Fruit fly (Drosophila melanogaster): ENCODE measurements around the gene AIF.

Gene AIF

DNA sequence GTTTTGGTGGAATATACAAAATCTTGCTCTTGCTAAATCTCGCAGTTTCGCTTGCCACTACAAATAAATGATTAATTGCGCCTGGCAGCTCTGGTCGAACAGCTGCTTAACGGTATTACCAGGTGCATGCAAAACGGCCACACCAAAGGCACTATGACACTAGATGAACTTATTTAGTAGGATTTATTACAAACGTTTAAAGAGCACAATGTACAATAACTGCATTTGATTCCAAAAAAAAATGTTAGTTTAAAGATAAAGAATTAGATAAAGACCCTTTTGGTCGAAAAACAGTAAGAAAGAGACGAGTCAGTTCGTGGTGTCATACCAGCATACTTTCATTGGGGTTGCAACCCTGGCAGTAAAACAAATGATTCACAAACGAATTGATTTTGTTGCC lies 4.3 kb upstream of the AIF start, which contains the start of the genes CG11723 and Tbcd (continued):
- no peak for TF ChIP-seq sug (tag; optimal IDR thresholded peaks at IDR 0.05)
- peak; percentile 91 for TF ChIP-seq unpg (GFP tag; optimal IDR thresholded peaks at IDR 0.05)
- peak; percentile 88 for TF ChIP-seq CG1602 (GFP tag; optimal IDR thresholded peaks at IDR 0.05)
- TF ChIP-seq CG15269 (tag; optimal IDR thresholded peaks at IDR 0.05), result no peak
- TF ChIP-seq ken (GFP tag; IDR thresholded peaks at IDR 0.05), result peak; percentile 93
- TF ChIP-seq CG8359 (GFP tag; optimal IDR thresholded peaks at IDR 0.05; ENCODE audit: borderline replicate concordance), result peak; percentile 48
- peak; percentile 85 for TF ChIP-seq aop (GFP tag; IDR thresholded peaks at IDR 0.05)
- peak; percentile 93 for TF ChIP-seq HLH3B (GFP tag; IDR thresholded peaks at IDR 0.05)
- TF ChIP-seq CkIIα-i1 (GFP tag; IDR thresholded peaks at IDR 0.05), result peak; percentile 18; the same call in 1 of the 2 replicates
- peak; percentile 41; the same call in 1 of the 2 replicates for TF ChIP-seq Lim3 (GFP tag; IDR thresholded peaks at IDR 0.05)
- peak; percentile 95 for TF ChIP-seq CG18764 (GFP tag; optimal IDR thresholded peaks at IDR 0.05)
- TF ChIP-seq ro (GFP tag; IDR thresholded peaks at IDR 0.05), result peak; percentile 83
- TF ChIP-seq Awh (GFP tag; IDR thresholded peaks at IDR 0.05), result peak; percentile 93
- TF ChIP-seq gfzf (GFP tag; optimal IDR thresholded peaks at IDR 0.05), result peak; percentile 83
- TF ChIP-seq CG15479 (GFP tag; optimal IDR thresholded peaks at IDR 0.05), result no peak
- TF ChIP-seq CG4707 (GFP tag; optimal IDR thresholded peaks at IDR 0.05), result peak; percentile 33
- peak in 1 of 3 experiments; percentile 56 for TF ChIP-seq Stat92E (GFP tag; optimal IDR thresholded peaks at IDR 0.05)
- TF ChIP-seq Camta (GFP tag; optimal IDR thresholded peaks at IDR 0.05), result peak; percentile 77
- TF ChIP-seq BtbVII (GFP tag; optimal IDR thresholded peaks at IDR 0.05), result no peak
- TF ChIP-seq pho (GFP tag; optimal IDR thresholded peaks at IDR 0.05), result peak; percentile 87
- peak; percentile 79 for TF ChIP-seq Max (GFP tag; optimal IDR thresholded peaks at IDR 0.05)
- TF ChIP-seq prd (optimal IDR thresholded peaks at IDR 0.05), result no peak
- peak; percentile 94 for TF ChIP-seq prd (GFP tag; IDR thresholded peaks at IDR 0.05)
- TF ChIP-seq dpn (GFP tag; optimal IDR thresholded peaks at IDR 0.05), result peak; percentile 88
- TF ChIP-seq CG7556 (GFP tag; optimal IDR thresholded peaks at IDR 0.05), result peak; percentile 82
- TF ChIP-seq ftz-f1 (GFP tag; optimal IDR thresholded peaks at IDR 0.05), result peak; percentile 12
- TF ChIP-seq CG10147 (GFP tag; optimal IDR thresholded peaks at IDR 0.05), result no peak
- TF ChIP-seq CG6175 (GFP tag; IDR thresholded peaks at IDR 0.05), result peak; percentile 76; the same call in 2 of the 3 replicates
- TF ChIP-seq CG6254 (GFP tag; optimal IDR thresholded peaks at IDR 0.05), result peak; percentile 68
- TF ChIP-seq gt (GFP tag; IDR thresholded peaks at IDR 0.05), result peak; percentile 75
- peak; percentile 71 for TF ChIP-seq Taf1 (GFP tag; IDR thresholded peaks at IDR 0.05)
- TF ChIP-seq Dbx (GFP tag; IDR thresholded peaks at IDR 0.05), result peak; percentile 87
- peak; percentile 65 for TF ChIP-seq pzg (GFP tag; optimal IDR thresholded peaks at IDR 0.05)
- no peak for TF ChIP-seq CG1529 (GFP tag; optimal IDR thresholded peaks at IDR 0.05)
- no peak for TF ChIP-seq scrt (GFP tag; optimal IDR thresholded peaks at IDR 0.05)
- peak; percentile 68 for TF ChIP-seq CG6854 (GFP tag; optimal IDR thresholded peaks at IDR 0.05)
- peak; percentile 87; the same call in 2 of the 3 replicates for TF ChIP-seq CG2199 (GFP tag; IDR thresholded peaks at IDR 0.05)
- TF ChIP-seq CG7839 (tag; optimal IDR thresholded peaks at IDR 0.05), result no peak
- TF ChIP-seq Deaf1 (tag; optimal IDR thresholded peaks at IDR 0.05), result no peak
- no peak for TF ChIP-seq CG8478 (optimal IDR thresholded peaks at IDR 0.05)
- TF ChIP-seq CG11504 (tag; optimal IDR thresholded peaks at IDR 0.05), result no peak
- peak; percentile 89 for TF ChIP-seq CG14710 (tag; optimal IDR thresholded peaks at IDR 0.05)
- TF ChIP-seq ato (GFP tag; IDR thresholded peaks at IDR 0.05; ENCODE audit: partially characterized antibody), result 0 out of 2 replicates have a peak, but pooled peaks have one; percentile 30
- TF ChIP-seq CG2129 (GFP tag; IDR thresholded peaks at IDR 0.05; ENCODE audit: partially characterized antibody), result no peak
- peak; percentile 73 for TF ChIP-seq nom (GFP tag; optimal IDR thresholded peaks at IDR 0.05)
- peak; percentile 83 for TF ChIP-seq pb (GFP tag; optimal IDR thresholded peaks at IDR 0.05)
- TF ChIP-seq zf30C (GFP tag; optimal IDR thresholded peaks at IDR 0.05), result no peak
- TF ChIP-seq Aef1 (GFP tag; IDR thresholded peaks at IDR 0.05), result peak; percentile 85
- peak; percentile 70; the same call in 1 of the 2 replicates for TF ChIP-seq CG16779 (GFP tag; IDR thresholded peaks at IDR 0.05)
- TF ChIP-seq CG33213 (GFP tag; optimal IDR thresholded peaks at IDR 0.05), result peak; percentile 84
- peak; percentile 85 for TF ChIP-seq chn (GFP tag; optimal IDR thresholded peaks at IDR 0.05)
